Worm (Caenorhabditis elegans) whole organism, L2 larva: ENCODE results near the gene sax-7.

ENCODE experiments used
- lsy-2 ChIP-seq, 2 experiments: fragments of 150-350 bp in 1 of 2; sonication (generic microtip) in 1 of 2; optimal IDR thresholded peaks; 2 replicates each; lab custom pipeline; 2014 to 2017; ENCODE audit warnings: missing biosample characterization in 2 of 2, missing genetic modification characterization in 2 of 2
- nhr-25 ChIP-seq: fragments of 150-350 bp; sonication (generic microtip); optimal IDR thresholded peaks from 3 replicates; lab custom pipeline; 2014; ENCODE audit warnings: missing biosample characterization, missing genetic modification characterization
- nhr-77 ChIP-seq: fragments of 150-350 bp; optimal IDR thresholded peaks from 2 replicates; lab custom pipeline; 2014; ENCODE audit warnings: missing biosample characterization, missing genetic modification characterization
- unc-55 ChIP-seq: fragments of 150-350 bp; sonication (generic microtip); optimal IDR thresholded peaks from 3 replicates; lab custom pipeline; 2014; ENCODE audit warnings: missing biosample characterization, missing genetic modification reagents, missing genetic modification characterization
- ztf-4 ChIP-seq: fragments of 150-350 bp; optimal IDR thresholded peaks from 2 replicates; lab custom pipeline; 2014; ENCODE audit warnings: missing biosample characterization, missing genetic modification characterization

- TF ChIP-seq ztf-4 (tag; lab: Kevin White, UChicago) (no peak), lsy-2 (tag; optimal IDR thresholded peaks at IDR 0.05; lab: Kevin White, UChicago) (no peak), unc-55 (GFP tag; lab: Kevin White, UChicago) (no peak), nhr-77 (tag; lab: Kevin White, UChicago) (no peak), nhr-25 (no peak)
Measured at ce11 chrIV:8044574-8044973, 17.9 kb upstream of the sax-7 start, which contains the start of gene nhr-258.
